Worm (Caenorhabditis elegans): ENCODE data around the gene T11F9.21.

ce11 chrV:11536667-11537066, 44.1 kb downstream of the T11F9.21 start:
- TF ChIP-seq ama-1 (optimal IDR thresholded peaks at IDR 0.05) (no peak), ets-7 (tag; optimal IDR thresholded peaks at IDR 0.05) (no peak), B0310.2 (tag; optimal IDR thresholded peaks at IDR 0.05) (no peak), sea-1 (GFP tag; conservative IDR thresholded peaks at IDR 0.05) (no peak)

All from whole organism, early embryonic.